Fruit fly (Drosophila melanogaster): ENCODE data around the gene CG12155.

CG12155 gene

DNA sequence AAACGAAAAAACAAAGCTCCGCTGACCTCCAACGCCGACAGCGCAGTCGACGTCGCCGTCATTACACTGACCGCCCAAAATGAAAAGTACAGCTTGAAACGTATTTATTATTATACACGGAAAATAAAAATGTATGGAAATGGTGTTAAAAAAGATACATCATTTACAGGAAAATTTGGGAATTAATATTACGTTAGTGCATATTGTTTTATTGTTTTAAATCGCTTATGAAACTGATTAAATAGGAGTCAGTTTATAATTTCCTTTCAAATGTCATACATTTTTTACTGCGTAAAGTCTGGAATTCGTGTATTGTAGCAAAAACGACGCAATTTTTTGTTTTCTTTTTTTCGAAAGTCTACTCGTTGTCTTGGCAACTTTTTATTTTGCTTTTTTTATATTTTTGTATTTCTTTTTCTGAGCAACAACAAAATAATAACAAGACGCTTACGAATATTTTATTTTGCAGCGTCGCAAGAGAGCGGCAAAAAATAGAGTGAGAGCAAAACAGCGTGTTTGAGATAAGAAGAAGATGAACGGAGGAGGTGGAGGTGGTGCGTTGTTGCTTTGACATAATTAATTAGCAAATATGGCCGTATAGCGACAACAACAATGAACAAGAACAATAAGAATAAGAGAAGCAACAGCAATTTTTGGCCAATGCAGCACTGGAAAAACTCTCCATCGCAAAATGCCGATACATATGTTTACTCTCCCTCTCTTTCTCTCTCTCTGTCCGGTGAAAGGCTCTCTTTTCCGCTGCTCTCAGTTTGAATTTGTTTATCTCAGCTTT lies 36.4 kb upstream of the CG12155 start (continued):
- TF ChIP-seq CG13287 (GFP tag; IDR thresholded peaks at IDR 0.05; ENCODE audit: partially characterized antibody) (peak; percentile 35; the same call in 1 of the 2 replicates), CG13894 (tag; optimal IDR thresholded peaks at IDR 0.05) (peak; percentile 46), CG12299 (tag; optimal IDR thresholded peaks at IDR 0.05) (no peak), CG32767 (GFP tag; IDR thresholded peaks at IDR 0.05) (peak; percentile 14; the same call in 1 of the 2 replicates), CG12236 (GFP tag; optimal IDR thresholded peaks at IDR 0.05) (peak; percentile 47), pb (GFP tag; optimal IDR thresholded peaks at IDR 0.05) (peak; percentile 58), CG12769 (tag; optimal IDR thresholded peaks at IDR 0.05) (peak; percentile 42), CG8089 (GFP tag; optimal IDR thresholded peaks at IDR 0.05) (peak; percentile 16), nau (GFP tag; optimal IDR thresholded peaks at IDR 0.05) (peak; percentile 52), en (GFP tag; optimal IDR thresholded peaks at IDR 0.05) (peak; percentile 59), lola (GFP tag; optimal IDR thresholded peaks at IDR 0.05) (peak in 1 of 3 experiments; percentile 27), org-1 (GFP tag; optimal IDR thresholded peaks at IDR 0.05) (peak; percentile 48), hbn (GFP tag; IDR thresholded peaks at IDR 0.05; ENCODE audit: partially characterized antibody) (no peak), gt (GFP tag; IDR thresholded peaks at IDR 0.05) (no peak), stc (GFP tag; IDR thresholded peaks at IDR 0.05) (peak; percentile 64; the same call in 1 of the 2 replicates), Meics (GFP tag; optimal IDR thresholded peaks at IDR 0.05) (peak; percentile 88), CG4424 (GFP tag; optimal IDR thresholded peaks at IDR 0.05) (peak; percentile 78), ara (GFP tag; IDR thresholded peaks at IDR 0.05) (no peak), CG13123 (GFP tag; optimal IDR thresholded peaks at IDR 0.05) (no peak), luna (GFP tag; optimal IDR thresholded peaks at IDR 0.05) (peak; percentile 41), CG4820 (GFP tag; optimal IDR thresholded peaks at IDR 0.05) (peak; percentile 51), scrt (GFP tag; optimal IDR thresholded peaks at IDR 0.05) (peak; percentile 54), ewg (GFP tag; optimal IDR thresholded peaks at IDR 0.05) (peak; percentile 31), CG3838 (GFP tag; optimal IDR thresholded peaks at IDR 0.05) (peak; percentile 46), Atf3 (GFP tag; optimal IDR thresholded peaks at IDR 0.05) (peak; percentile 28), CG11696 (GFP tag; IDR thresholded peaks at IDR 0.05) (0 out of 2 replicates have a peak, but pooled peaks have one; percentile 12), zfh2 (GFP tag; optimal IDR thresholded peaks at IDR 0.05) (peak; percentile 67), gsb-n (tag; optimal IDR thresholded peaks at IDR 0.05) (peak; percentile 44), PHDP (tag; optimal IDR thresholded peaks at IDR 0.05) (peak; percentile 82), pzg (GFP tag; optimal IDR thresholded peaks at IDR 0.05) (no peak), ac (GFP tag; optimal IDR thresholded peaks at IDR 0.05) (no peak), CG3995 (GFP tag; optimal IDR thresholded peaks at IDR 0.05) (peak; percentile 4), Opbp (GFP tag; IDR thresholded peaks at IDR 0.05; ENCODE audit: partially characterized antibody) (no peak), Scr (GFP tag; IDR thresholded peaks at IDR 0.05; ENCODE audit: partially characterized antibody) (no peak), CG5953 (GFP tag; IDR thresholded peaks at IDR 0.05) (0 out of 2 replicates have a peak, but pooled peaks have one; percentile 57), row (GFP tag; IDR thresholded peaks at IDR 0.05) (peak; percentile 70), Hr3 (GFP tag; optimal IDR thresholded peaks at IDR 0.05) (peak; percentile 64), MTF-1 (GFP tag; optimal IDR thresholded peaks at IDR 0.05; ENCODE audit: borderline replicate concordance) (no peak), gro (GFP tag; optimal IDR thresholded peaks at IDR 0.05) (peak; percentile 8), Dad (GFP tag; optimal IDR thresholded peaks at IDR 0.05) (no peak), CG2116 (GFP tag; optimal IDR thresholded peaks at IDR 0.05) (peak; percentile 39), CG30403 (GFP tag; optimal IDR thresholded peaks at IDR 0.05) (peak; percentile 84), CG11093 (GFP tag; IDR thresholded peaks at IDR 0.05) (no peak), CG13624 (GFP tag; optimal IDR thresholded peaks at IDR 0.05) (peak; percentile 88), BtbVII (GFP tag; optimal IDR thresholded peaks at IDR 0.05) (peak; percentile 56), CG5180 (GFP tag; optimal IDR thresholded peaks at IDR 0.05) (peak; percentile 9), CG7928 (GFP tag; optimal IDR thresholded peaks at IDR 0.05) (peak; percentile 40), CG3065 (GFP tag; optimal IDR thresholded peaks at IDR 0.05) (no peak), gce (GFP tag; IDR thresholded peaks at IDR 0.05) (no peak)

Measured in whole organism, embryonic.